Fruit fly (Drosophila melanogaster): ENCODE measurements around the gene CG7387.
"Not testable (repeated sequence)": the region's sequence is repeated elsewhere in the genome, so short reads cannot be mapped to it uniquely, and the experiment has no call there.

dm6 chr3L:8238347-8238746 is 45.4 kb upstream of the CG7387 start, which contains the start of gene Dscam4:
- TF ChIP-seq Myc, psq, insv, ttk, Sin3A (optimal IDR thresholded peaks at IDR 0.05): not testable (repeated sequence)

All from Kc167 (cell line).